Fruit fly (Drosophila melanogaster): ENCODE data around the gene ph-d.
A peak's percentile ranks its signal among the peaks of the same experiment; 100 is the strongest.

ph-d gene

dm6 chrX:2098267-2098666, 24.8 kb downstream of the ph-d start:
- TF ChIP-seq Hr38 (GFP tag; optimal IDR thresholded peaks at IDR 0.05) (no peak), CG6163 (GFP tag; IDR thresholded peaks at IDR 0.05) (0 out of 3 replicates have a peak, but pooled peaks have one; percentile 32), Sox15 (GFP tag; optimal IDR thresholded peaks at IDR 0.05) (no peak), CG15336 (GFP tag; IDR thresholded peaks at IDR 0.05) (peak; percentile 55), eg (GFP tag; IDR thresholded peaks at IDR 0.05) (peak; percentile 65), dsx (GFP tag; optimal IDR thresholded peaks at IDR 0.05; ENCODE audit: poor library complexity, severe bottlenecking) (no peak), CG8119 (GFP tag; IDR thresholded peaks at IDR 0.05) (no peak), CG8319 (GFP tag; optimal IDR thresholded peaks at IDR 0.05) (no peak), CG32006 (GFP tag; optimal IDR thresholded peaks at IDR 0.05) (peak; percentile 45), lz (GFP tag; optimal IDR thresholded peaks at IDR 0.05) (no peak), Eip78C (GFP tag) (peak; percentile 71), Hr4 (GFP tag; optimal IDR thresholded peaks at IDR 0.05) (peak; percentile 40), esn (GFP tag; optimal IDR thresholded peaks at IDR 0.05) (no peak), CG7368 (GFP tag; optimal IDR thresholded peaks at IDR 0.05) (no peak), Lpt (GFP tag; optimal IDR thresholded peaks at IDR 0.05) (peak; percentile 21)

- TF ChIP-seq Sox14 (GFP tag; optimal IDR thresholded peaks at IDR 0.05) = peak; percentile 10
- no peak for TF ChIP-seq Eip75B (GFP tag; optimal IDR thresholded peaks at IDR 0.05)
- no peak for TF ChIP-seq eg (GFP tag; IDR thresholded peaks at IDR 0.05)
- no peak for TF ChIP-seq CG15336 (GFP tag; IDR thresholded peaks at IDR 0.05)
- no peak for TF ChIP-seq CG6163 (GFP tag; IDR thresholded peaks at IDR 0.05)
Measured at dm6 chrX:2096341-2096740, 26.7 kb downstream of the ph-d start.

- TF ChIP-seq CG6792 (GFP tag; optimal IDR thresholded peaks at IDR 0.05) (peak; percentile 43), fd59A (GFP tag; optimal IDR thresholded peaks at IDR 0.05) (peak; percentile 68), CG11294 (GFP tag; IDR thresholded peaks at IDR 0.05) (no peak), CG7368 (GFP tag; optimal IDR thresholded peaks at IDR 0.05) (peak; percentile 67), svp (GFP tag) (peak; percentile 46), Sox102F (GFP tag; optimal IDR thresholded peaks at IDR 0.05) (peak; percentile 17), CG10669 (GFP tag; optimal IDR thresholded peaks at IDR 0.05) (peak; percentile 92), Sox15 (GFP tag; optimal IDR thresholded peaks at IDR 0.05) (peak; percentile 2), Met (GFP tag; optimal IDR thresholded peaks at IDR 0.05) (peak; percentile 37), dac (GFP tag; optimal IDR thresholded peaks at IDR 0.05) (peak; percentile 31), CG11902 (GFP tag; optimal IDR thresholded peaks at IDR 0.05) (no peak), fkh (GFP tag; optimal IDR thresholded peaks at IDR 0.05) (peak; percentile 57), Gug (GFP tag; IDR thresholded peaks at IDR 0.05) (peak; percentile 54), CG9139 (GFP tag; optimal IDR thresholded peaks at IDR 0.05) (peak; percentile 97), lz (GFP tag; optimal IDR thresholded peaks at IDR 0.05) (peak; percentile 28), salr (GFP tag; optimal IDR thresholded peaks at IDR 0.05) (peak; percentile 50 to 82), CG34406 (GFP tag; optimal IDR thresholded peaks at IDR 0.05) (peak; percentile 54), Eip78C (GFP tag) (peak; percentile 92), ss (GFP tag; optimal IDR thresholded peaks at IDR 0.05) (peak; percentile 98 to 99), CG16779 (tag; optimal IDR thresholded peaks at IDR 0.05) (peak; percentile 96), esn (GFP tag; optimal IDR thresholded peaks at IDR 0.05) (peak; percentile 30), CG31627 (GFP tag; optimal IDR thresholded peaks at IDR 0.05) (peak; percentile 38), Blimp-1 (GFP tag; optimal IDR thresholded peaks at IDR 0.05) (no peak), Hr39 (GFP tag; optimal IDR thresholded peaks at IDR 0.05) (peak; percentile 37), CG10631 (GFP tag; optimal IDR thresholded peaks at IDR 0.05) (no peak), spab (GFP tag; optimal IDR thresholded peaks at IDR 0.05) (peak; percentile 88), CG8319 (GFP tag; optimal IDR thresholded peaks at IDR 0.05) (peak; percentile 25), vri (GFP tag; optimal IDR thresholded peaks at IDR 0.05) (no peak), acj6 (GFP tag; optimal IDR thresholded peaks at IDR 0.05) (no peak), CG3919 (GFP tag; optimal IDR thresholded peaks at IDR 0.05) (peak; percentile 61), Hr38 (GFP tag; optimal IDR thresholded peaks at IDR 0.05) (no peak), Smox (GFP tag; optimal IDR thresholded peaks at IDR 0.05) (peak; percentile 40), OdsH (GFP tag; optimal IDR thresholded peaks at IDR 0.05) (peak; percentile 23), eg (GFP tag; IDR thresholded peaks at IDR 0.05) (peak; percentile 93), cyc (GFP tag; optimal IDR thresholded peaks at IDR 0.05) (no peak), pdm3 (GFP tag; optimal IDR thresholded peaks at IDR 0.05) (peak; percentile 57), topi (GFP tag; optimal IDR thresholded peaks at IDR 0.05) (peak; percentile 51)
Measured at dm6 chrX:2094072-2094761, 28.9 kb downstream of the ph-d start, which contains the start of gene csw. Gene csw, plus strand, starts transcription at chrX:2094234.

Data from whole organism, prepupa.